Worm (Caenorhabditis elegans): ENCODE measurements around the gene lipl-1.
A peak's percentile ranks its signal among the peaks of the same experiment; 100 is the strongest.

lipl-1 gene

ce11 chrV:12964076-12964475 is 44.3 kb downstream of the lipl-1 start, which contains the start of gene srd-35:
Gene srd-35, plus strand, starts transcription at chrV:12964376.
- no peak for TF ChIP-seq nhr-28 (tag; optimal IDR thresholded peaks at IDR 0.05)
- no peak for TF ChIP-seq elt-1 (tag; optimal IDR thresholded peaks at IDR 0.05; ENCODE audit: borderline replicate concordance, insufficient read depth)
- TF ChIP-seq unc-39 (tag; optimal IDR thresholded peaks at IDR 0.05) = no peak
- TF ChIP-seq tbx-8 (GFP tag; optimal IDR thresholded peaks at IDR 0.05) = no peak
- no peak for TF ChIP-seq M03D4.4 (tag; optimal IDR thresholded peaks at IDR 0.05)
- no peak for TF ChIP-seq mep-1 (tag; optimal IDR thresholded peaks at IDR 0.05)
- no peak for TF ChIP-seq drap-1 (GFP tag; optimal IDR thresholded peaks at IDR 0.05)
- TF ChIP-seq ztf-11 (tag; optimal IDR thresholded peaks at IDR 0.05) = no peak
- no peak for TF ChIP-seq nhr-12 (tag; optimal IDR thresholded peaks at IDR 0.05)
- no peak for TF ChIP-seq unc-120 (tag; optimal IDR thresholded peaks at IDR 0.05; ENCODE audit: poor library complexity, severe bottlenecking)
- no peak for TF ChIP-seq ceh-83 (GFP tag; optimal IDR thresholded peaks at IDR 0.05)
- TF ChIP-seq zip-8 (tag; optimal IDR thresholded peaks at IDR 0.05) = no peak
- TF ChIP-seq sptf-1 (tag; optimal IDR thresholded peaks at IDR 0.05) = no peak
- TF ChIP-seq ham-2 (GFP tag; optimal IDR thresholded peaks at IDR 0.05) = no peak
- no peak for TF ChIP-seq nhr-2 (tag; optimal IDR thresholded peaks at IDR 0.05)
- TF ChIP-seq elt-3 (tag; optimal IDR thresholded peaks at IDR 0.05) = no peak
- no peak for TF ChIP-seq nhr-237 (tag; optimal IDR thresholded peaks at IDR 0.05)

DNA sequence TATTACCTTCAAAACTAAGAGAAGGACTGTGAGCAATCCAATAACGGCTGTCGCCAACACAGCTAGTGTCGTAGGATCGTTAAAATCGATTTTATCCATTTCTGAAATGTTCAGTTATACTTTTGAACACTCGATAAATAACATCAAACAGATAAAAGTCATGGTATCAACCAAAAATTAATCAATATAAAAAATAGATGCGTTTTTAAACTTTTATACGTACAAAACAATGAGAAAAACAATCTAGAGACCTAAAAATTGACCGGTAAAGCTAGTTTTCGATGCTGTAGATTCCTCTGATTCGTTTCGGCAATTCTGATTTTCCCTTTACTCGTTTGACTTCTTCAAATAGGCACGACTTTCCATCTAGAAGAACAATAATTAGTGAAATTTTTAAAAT is 47.3 kb downstream of the lipl-1 start, which contains the start of gene R186.3:
TSS of gene R186.3 (minus strand) at position 101 of the 400 bp plus-strand sequence.
- TF ChIP-seq mep-1 (tag; optimal IDR thresholded peaks at IDR 0.05) = no peak
- TF ChIP-seq hlh-1 (tag; optimal IDR thresholded peaks at IDR 0.05) = no peak
- TF ChIP-seq nhr-76 (tag; optimal IDR thresholded peaks at IDR 0.05) = no peak
- no peak for TF ChIP-seq nhr-28 (tag; optimal IDR thresholded peaks at IDR 0.05)
- no peak for TF ChIP-seq M03D4.4 (tag; optimal IDR thresholded peaks at IDR 0.05)
- TF ChIP-seq sem-2 (GFP tag; optimal IDR thresholded peaks at IDR 0.05) = no peak
- TF ChIP-seq ceh-39 (tag; optimal IDR thresholded peaks at IDR 0.05) = no peak

DNA sequence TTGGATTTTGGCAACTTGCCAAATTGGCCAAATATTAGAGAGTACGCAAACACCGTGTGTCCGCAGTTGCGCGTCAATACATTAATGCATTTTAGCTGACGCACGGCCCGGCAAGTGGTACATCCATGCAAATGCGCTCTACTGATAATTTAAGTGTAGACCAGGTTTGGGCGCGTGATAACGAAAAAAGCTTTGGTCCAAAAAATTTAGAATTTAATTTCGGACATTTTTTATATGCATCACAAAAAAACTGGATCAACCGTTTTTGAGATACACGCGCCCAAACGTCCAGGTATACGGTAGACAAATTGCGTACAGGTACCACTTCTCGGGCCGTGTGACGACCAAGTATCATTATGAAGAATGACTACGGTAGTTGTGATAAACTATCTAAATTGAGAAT is 48.1 kb downstream of the lipl-1 start, which contains the start of gene R186.8:
TSS of gene R186.8 (minus strand) at position 58 of the 403 bp plus-strand sequence.
- TF ChIP-seq sptf-1 (tag; optimal IDR thresholded peaks at IDR 0.05) (peak; percentile 15), lsy-2 (tag; optimal IDR thresholded peaks at IDR 0.05) (peak; percentile 90), nhr-237 (tag; optimal IDR thresholded peaks at IDR 0.05) (peak; percentile 23), mls-2 (tag; optimal IDR thresholded peaks at IDR 0.05) (peak; percentile 20), unc-120 (tag; optimal IDR thresholded peaks at IDR 0.05; ENCODE audit: poor library complexity, severe bottlenecking) (peak; percentile 51), lin-13 (tag; optimal IDR thresholded peaks at IDR 0.05) (peak; percentile 21), ces-1 (GFP tag; optimal IDR thresholded peaks at IDR 0.05) (peak; percentile 63)

DNA sequence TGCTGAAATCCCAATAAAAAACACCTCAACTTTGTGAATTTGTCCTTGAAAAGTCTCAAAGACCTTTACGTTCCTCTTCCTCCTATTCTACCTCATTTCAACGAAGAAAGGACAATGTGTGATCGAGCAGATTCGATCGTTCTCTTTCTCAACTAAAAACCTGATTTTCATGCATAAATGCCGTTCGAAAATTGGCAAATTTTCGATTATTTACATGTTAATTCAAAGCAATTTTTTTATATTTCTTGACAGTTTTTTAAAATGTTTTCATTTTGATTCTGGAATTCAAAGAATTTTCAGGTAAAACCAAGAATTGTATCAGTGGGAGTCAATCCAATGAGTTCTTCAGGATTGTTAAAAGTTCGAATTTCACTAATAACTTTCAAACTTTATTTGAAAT is 48.8 kb downstream of the lipl-1 start, which contains the start of gene lin-46:
TSS of gene lin-46 (plus strand) at position 301 of the 400 bp plus-strand sequence.
- TF ChIP-seq cnd-1 (tag; optimal IDR thresholded peaks at IDR 0.05) (no peak), unc-120 (tag; optimal IDR thresholded peaks at IDR 0.05; ENCODE audit: poor library complexity, severe bottlenecking) (no peak), nhr-237 (tag; optimal IDR thresholded peaks at IDR 0.05) (no peak), nhr-28 (tag; optimal IDR thresholded peaks at IDR 0.05) (no peak), ztf-11 (tag; optimal IDR thresholded peaks at IDR 0.05) (no peak), sem-2 (GFP tag; optimal IDR thresholded peaks at IDR 0.05) (no peak), nhr-12 (tag; optimal IDR thresholded peaks at IDR 0.05) (no peak), ceh-39 (tag; optimal IDR thresholded peaks at IDR 0.05) (no peak), mab-5 (tag; optimal IDR thresholded peaks at IDR 0.05) (no peak), ham-2 (GFP tag; optimal IDR thresholded peaks at IDR 0.05) (no peak), tbx-8 (GFP tag; optimal IDR thresholded peaks at IDR 0.05) (no peak), unc-39 (tag; optimal IDR thresholded peaks at IDR 0.05) (no peak), nhr-76 (tag; optimal IDR thresholded peaks at IDR 0.05) (no peak), bed-3 (GFP tag; optimal IDR thresholded peaks at IDR 0.05) (no peak), mls-2 (tag; optimal IDR thresholded peaks at IDR 0.05) (no peak), lsy-2 (tag; optimal IDR thresholded peaks at IDR 0.05) (no peak), ceh-83 (GFP tag; optimal IDR thresholded peaks at IDR 0.05) (no peak), ces-1 (GFP tag; optimal IDR thresholded peaks at IDR 0.05) (no peak), lin-32 (GFP tag; optimal IDR thresholded peaks at IDR 0.05) (no peak), flh-1 (GFP tag; optimal IDR thresholded peaks at IDR 0.05) (no peak)

- TF ChIP-seq pha-4 (tag; optimal IDR thresholded peaks at IDR 0.05) (no peak), lin-32 (GFP tag; optimal IDR thresholded peaks at IDR 0.05) (no peak), drap-1 (GFP tag; optimal IDR thresholded peaks at IDR 0.05) (no peak), nhr-12 (tag; optimal IDR thresholded peaks at IDR 0.05) (no peak), ztf-11 (tag; optimal IDR thresholded peaks at IDR 0.05) (no peak), lsy-2 (tag; optimal IDR thresholded peaks at IDR 0.05) (peak; percentile 57), ces-1 (GFP tag; optimal IDR thresholded peaks at IDR 0.05) (peak; percentile 79), mep-1 (tag; optimal IDR thresholded peaks at IDR 0.05) (peak; percentile 15), elt-1 (tag; optimal IDR thresholded peaks at IDR 0.05; ENCODE audit: borderline replicate concordance, insufficient read depth) (no peak), nhr-237 (tag; optimal IDR thresholded peaks at IDR 0.05) (no peak), mab-5 (tag; optimal IDR thresholded peaks at IDR 0.05) (no peak), tbx-8 (GFP tag; optimal IDR thresholded peaks at IDR 0.05) (no peak), bed-3 (GFP tag; optimal IDR thresholded peaks at IDR 0.05) (no peak)
Observed at ce11 chrV:12970575-12971160, 50.9 kb downstream of the lipl-1 start, which contains the start of gene pnn-1. Gene pnn-1, plus strand, starts transcription at chrV:12971110.

Measured in whole organism, mixed stage, embryonic.